Fruit fly (Drosophila melanogaster) whole organism, pupa: Measurements from ENCODE around the gene CG13842.

Experiments used
- CG10348 ChIP-seq: fragments of 200-800 bp; sonication (Bioruptor generic); IDR thresholded peaks from 2 replicates; pipeline ENCODE4 v1.3.6; 2022; ENCODE audit warnings: missing biosample characterization, missing genetic modification characterization
- CG12605 ChIP-seq: fragments of 200-800 bp; sonication (Bioruptor generic); IDR thresholded peaks from 2 replicates; pipeline ENCODE4 v1.3.6; 2022; ENCODE audit warnings: missing biosample characterization, missing genetic modification characterization
- CG13204 ChIP-seq: fragments of 200-800 bp; sonication (Bioruptor generic); optimal IDR thresholded peaks from 2 replicates; lab custom pipeline; 2018; ENCODE audit warnings: missing biosample characterization, mild to moderate bottlenecking, missing genetic modification characterization, moderate library complexity
- CG14655 ChIP-seq: fragments of 200-800 bp; sonication (Bioruptor generic); optimal IDR thresholded peaks from 3 replicates; lab custom pipeline; 2017; ENCODE audit warnings: mild to moderate bottlenecking, missing biosample characterization, missing genetic modification reagents, missing genetic modification characterization
- CG15710 ChIP-seq: fragments of 200-800 bp; sonication (Bioruptor generic); optimal IDR thresholded peaks from 2 replicates; lab custom pipeline; 2018; ENCODE audit warnings: missing biosample characterization, mild to moderate bottlenecking, missing genetic modification characterization, moderate library complexity
- CG17806 ChIP-seq: fragments of 200-800 bp; sonication (Bioruptor generic); optimal IDR thresholded peaks from 2 replicates; lab custom pipeline; 2018; ENCODE audit warnings: missing biosample characterization, mild to moderate bottlenecking, missing genetic modification characterization, moderate library complexity
- CG32121 ChIP-seq: fragments of 200-800 bp; sonication (Bioruptor generic); IDR thresholded peaks from 2 replicates; pipeline ENCODE4 v1.3.6; 2022; ENCODE audit warnings: missing biosample characterization, missing genetic modification characterization
- CG34367 ChIP-seq: fragments of 200-800 bp; sonication (Bioruptor generic); optimal IDR thresholded peaks from 2 replicates; lab custom pipeline; 2018; ENCODE audit warnings: missing biosample characterization, mild to moderate bottlenecking, missing genetic modification characterization
- CG4496 ChIP-seq: fragments of 200-800 bp; sonication (Bioruptor generic); IDR thresholded peaks from 3 replicates; pipeline ENCODE4 v1.3.6; 2022; ENCODE audit warnings: missing biosample characterization, missing genetic modification characterization
- CG8159 ChIP-seq: fragments of 200-800 bp; sonication (Bioruptor generic); optimal IDR thresholded peaks from 3 replicates; lab custom pipeline; 2018; ENCODE audit warnings: missing biosample characterization, mild to moderate bottlenecking, missing genetic modification characterization, moderate library complexity
- CG8301 ChIP-seq: fragments of 200-800 bp; sonication (Bioruptor generic); optimal IDR thresholded peaks from 2 replicates; lab custom pipeline; 2018; ENCODE audit warnings: missing biosample characterization, mild to moderate bottlenecking, missing genetic modification characterization
- CG9948 ChIP-seq: fragments of 200-800 bp; sonication (Bioruptor generic); optimal IDR thresholded peaks from 2 replicates; lab custom pipeline; 2018; ENCODE audit warnings: missing biosample characterization, mild to moderate bottlenecking, missing genetic modification characterization, moderate library complexity
- D1 ChIP-seq: fragments of 200-800 bp; sonication (Bioruptor generic); optimal IDR thresholded peaks from 2 replicates; lab custom pipeline; 2018; ENCODE audit warnings: missing biosample characterization, mild to moderate bottlenecking, missing genetic modification characterization, moderate library complexity
- EcR ChIP-seq: fragments of 200-800 bp; sonication (Bioruptor generic); optimal IDR thresholded peaks from 3 replicates; lab custom pipeline; 2019; ENCODE audit warnings: missing biosample characterization, missing genetic modification characterization, mild to moderate bottlenecking, moderate library complexity, missing genetic modification reagents
- Ets98B ChIP-seq: fragments of 200-800 bp; sonication (Bioruptor generic); IDR thresholded peaks from 2 replicates; pipeline ENCODE4 v1.3.6; 2022; ENCODE audit warnings: missing biosample characterization, missing genetic modification characterization
- Pif1A ChIP-seq: fragments of 200-800 bp; sonication (Bioruptor generic); optimal IDR thresholded peaks from 3 replicates; lab custom pipeline; 2016; ENCODE audit warnings: missing biosample characterization, missing genetic modification characterization
- Pif1B ChIP-seq: fragments of 200-800 bp; sonication (Bioruptor generic); optimal IDR thresholded peaks from 3 replicates; lab custom pipeline; 2016; ENCODE audit warnings: missing biosample characterization, missing genetic modification characterization
- Snoo ChIP-seq: fragments of 200-800 bp; sonication (Bioruptor generic); optimal IDR thresholded peaks from 3 replicates; lab custom pipeline; 2017; ENCODE audit warnings: missing biosample characterization, mild to moderate bottlenecking, missing genetic modification characterization, inconsistent platforms
- fd96Ca ChIP-seq: fragments of 200-800 bp; sonication (Bioruptor generic); IDR thresholded peaks from 3 replicates; pipeline ENCODE4 v1.3.6; 2022; ENCODE audit warnings: missing biosample characterization, missing genetic modification characterization
- gl ChIP-seq: fragments of 200-800 bp; sonication (Bioruptor generic); optimal IDR thresholded peaks from 2 replicates; lab custom pipeline; 2018; ENCODE audit warnings: missing biosample characterization, mild to moderate bottlenecking, missing genetic modification characterization
- rn ChIP-seq: fragments of 200-800 bp; sonication (Bioruptor generic); IDR thresholded peaks from 2 replicates; pipeline ENCODE4 v1.3.6; 2022; ENCODE audit warnings: missing biosample characterization, missing genetic modification characterization

The CG13842 gene

DNA sequence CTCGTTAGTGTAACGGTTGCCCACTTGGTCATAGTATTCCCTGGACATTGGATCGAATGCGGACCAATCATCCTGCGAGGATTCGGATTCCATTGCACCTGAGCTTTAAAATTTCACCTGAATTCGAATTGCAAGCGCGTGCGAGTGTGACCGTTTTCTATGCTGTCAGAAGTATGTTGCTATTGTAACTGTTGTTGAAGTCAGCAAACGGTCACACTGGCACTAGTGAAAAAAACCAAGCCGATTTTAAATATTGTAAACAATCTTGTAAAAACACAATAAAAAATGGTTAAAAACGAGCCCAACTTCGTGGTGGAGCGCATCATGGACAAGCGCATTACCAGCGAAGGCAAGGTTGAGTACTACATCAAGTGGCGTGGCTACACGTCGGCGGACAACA is 38.4 kb upstream of the CG13842 start, which contains the start of the genes vret and HP1c:
Gene vret (minus strand): TSS at position 150 of the 400 bp plus-strand sequence.
Gene HP1c (plus strand): TSS at position 189 of the 400 bp plus-strand sequence.
- TF ChIP-seq CG8159 (tag; lab: Kevin White, UChicago) (no peak), CG9948 (tag; lab: Kevin White, UChicago) (no peak), CG34367 (no peak), CG8301 (tag; lab: Kevin White, UChicago) (no peak), D1 (tag; lab: Kevin White, UChicago) (no peak), CG15710 (no peak), EcR (GFP tag; lab: Kevin White, UChicago) (no peak), CG4496 (no peak), rn (GFP tag; lab: Robert Waterston, UW) (no peak), CG14655 (GFP tag; lab: Kevin White, UChicago) (no peak), CG12605 (no peak), CG13204 (no peak), gl (no peak), Ets98B (GFP tag; lab: Robert Waterston, UW) (no peak), CG10348 (no peak), CG17806 (tag; lab: Kevin White, UChicago) (no peak), fd96Ca (GFP tag; lab: Robert Waterston, UW) (no peak)

DNA sequence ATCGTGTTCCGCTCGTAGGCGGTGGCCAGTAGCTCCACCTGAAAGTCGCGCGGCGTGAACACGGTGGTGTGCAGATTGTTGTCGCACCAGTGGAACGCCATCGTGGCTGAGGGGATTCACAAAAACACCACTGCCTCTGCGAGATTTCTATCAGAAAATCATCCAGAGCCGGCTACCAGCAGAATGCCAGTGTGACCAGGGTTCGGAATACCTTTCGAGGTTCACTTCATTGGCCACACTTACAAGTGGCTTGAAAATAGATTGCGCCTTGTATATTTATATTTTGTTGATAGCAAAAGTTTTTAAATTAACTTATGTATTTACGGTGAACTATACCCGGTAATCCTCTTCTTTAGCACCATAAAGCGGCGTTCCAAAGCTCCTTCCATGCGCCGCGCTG is 33.9 kb upstream of the CG13842 start, which contains the start of the genes Dcr-1 and CG6985:
Gene Dcr-1 (minus strand): TSS at position 162 of the 400 bp plus-strand sequence.
Gene CG6985 (plus strand): TSS at position 221 of the 400 bp plus-strand sequence.
- no peak for TF ChIP-seq gl
- TF ChIP-seq CG8301 (tag; lab: Kevin White, UChicago) = no peak
- no peak for TF ChIP-seq CG15710
- no peak for TF ChIP-seq CG4496
- TF ChIP-seq CG13204 = no peak
- no peak for TF ChIP-seq CG14655 (GFP tag; lab: Kevin White, UChicago)
- TF ChIP-seq CG10348 = no peak
- no peak for TF ChIP-seq rn (GFP tag; lab: Robert Waterston, UW)
- TF ChIP-seq CG32121 (GFP tag; lab: Robert Waterston, UW) = no peak
- no peak for TF ChIP-seq CG9948 (tag; lab: Kevin White, UChicago)
- TF ChIP-seq, all 21 proteins: peak for 0

DNA sequence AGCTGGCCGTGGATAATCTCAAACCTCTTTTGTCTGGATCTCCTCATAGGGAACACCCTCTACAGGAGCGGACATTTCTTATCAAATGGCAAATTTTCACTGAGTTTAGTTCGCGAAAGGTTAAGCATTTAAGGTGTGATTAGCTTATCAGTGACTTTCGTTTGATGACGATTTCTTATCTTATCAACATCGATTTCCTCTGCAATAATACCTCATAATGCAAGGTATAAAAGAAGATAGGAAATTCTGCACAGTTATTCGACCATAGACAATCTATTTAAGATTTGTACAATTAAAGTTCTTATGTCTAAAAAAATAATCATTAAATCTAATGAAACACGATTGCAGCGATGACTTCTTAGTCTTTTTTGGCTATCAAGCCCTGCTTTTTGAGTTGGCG is 26.7 kb upstream of the CG13842 start, which contains the start of gene Takl2:
Gene Takl2 (minus strand): TSS at position 101 of the 400 bp plus-strand sequence.
- TF ChIP-seq Snoo = no peak
- no peak for TF ChIP-seq Pif1A (GFP tag; lab: Kevin White, UChicago)
- no peak for TF ChIP-seq CG14655 (GFP tag; lab: Kevin White, UChicago)
- no peak for TF ChIP-seq CG17806 (tag; lab: Kevin White, UChicago)
- TF ChIP-seq CG12605 = no peak
- no peak for TF ChIP-seq CG13204
- TF ChIP-seq, all 21 proteins: peak for 0

DNA sequence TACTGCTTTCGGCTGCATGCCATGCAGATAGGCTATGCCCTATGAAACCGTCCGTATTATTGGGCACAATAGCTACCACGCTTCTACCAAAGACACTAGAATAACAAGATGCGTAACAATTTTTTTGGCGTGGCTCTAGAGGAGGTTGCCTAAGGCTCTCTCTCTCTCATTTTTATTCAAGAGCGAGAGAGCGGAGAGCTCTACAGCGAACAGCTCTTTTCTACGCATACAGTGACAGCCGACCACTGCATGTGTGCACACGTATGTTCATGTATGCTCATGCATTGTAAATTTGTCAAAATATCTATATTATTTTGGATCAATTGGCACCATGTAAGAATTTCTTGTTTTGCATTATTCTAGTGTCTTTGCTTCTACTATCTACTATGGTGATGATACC is 25.9 kb upstream of the CG13842 start:
- TF ChIP-seq CG12605 = no peak
- no peak for TF ChIP-seq Pif1B (GFP tag; lab: Kevin White, UChicago)
- no peak for TF ChIP-seq D1 (tag; lab: Kevin White, UChicago)
- no peak for TF ChIP-seq gl
- no peak for TF ChIP-seq CG4496
- TF ChIP-seq CG32121 (GFP tag; lab: Robert Waterston, UW) = no peak
- no peak for TF ChIP-seq Snoo
- no peak for TF ChIP-seq CG8301 (tag; lab: Kevin White, UChicago)
- no peak for TF ChIP-seq CG13204
- TF ChIP-seq CG17806 (tag; lab: Kevin White, UChicago) = no peak
- no peak for TF ChIP-seq rn (GFP tag; lab: Robert Waterston, UW)
- no peak for TF ChIP-seq CG15710
- no peak for TF ChIP-seq Ets98B (GFP tag; lab: Robert Waterston, UW)
- no peak for TF ChIP-seq Pif1A (GFP tag; lab: Kevin White, UChicago)

DNA sequence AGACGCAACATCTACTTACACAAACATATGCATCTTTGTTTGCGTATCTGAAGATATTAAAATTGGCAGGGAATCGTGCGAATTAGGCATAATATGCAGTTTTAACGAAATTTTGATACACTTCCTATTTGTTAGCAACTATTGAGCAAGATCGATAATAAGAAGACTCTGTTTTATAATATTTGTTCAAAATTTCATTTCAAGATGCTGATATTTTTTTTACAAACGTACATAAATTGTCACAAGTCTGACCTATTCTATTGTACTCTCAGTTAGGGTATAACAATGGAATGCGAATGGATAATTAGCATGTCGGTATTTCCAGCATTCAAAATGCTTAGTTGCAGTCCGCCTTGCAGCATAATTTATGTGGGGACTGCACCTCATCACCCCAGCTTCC is 20.8 kb upstream of the CG13842 start:
- TF ChIP-seq Pif1B (GFP tag; lab: Kevin White, UChicago) (no peak), gl (no peak), CG8301 (tag; lab: Kevin White, UChicago) (peak; percentile 64), Ets98B (GFP tag; lab: Robert Waterston, UW) (peak; percentile 70), D1 (tag; lab: Kevin White, UChicago) (no peak), EcR (GFP tag; lab: Kevin White, UChicago) (no peak), fd96Ca (GFP tag; lab: Robert Waterston, UW) (no peak), Snoo (no peak), CG4496 (peak; percentile 80), rn (GFP tag; lab: Robert Waterston, UW) (0 out of 2 replicates have a peak, but pooled peaks have one; percentile 6), CG34367 (peak; percentile 31), CG9948 (tag; lab: Kevin White, UChicago) (peak; percentile 53), CG32121 (GFP tag; lab: Robert Waterston, UW) (peak; percentile 51; the same call in 1 of the 2 replicates), CG13204 (no peak), CG15710 (no peak), CG10348 (no peak), Pif1A (GFP tag; lab: Kevin White, UChicago) (no peak), CG8159 (tag; lab: Kevin White, UChicago) (no peak), CG12605 (peak; percentile 55; the same call in 1 of the 2 replicates), CG14655 (GFP tag; lab: Kevin White, UChicago) (no peak), CG17806 (tag; lab: Kevin White, UChicago) (peak; percentile 27)

DNA sequence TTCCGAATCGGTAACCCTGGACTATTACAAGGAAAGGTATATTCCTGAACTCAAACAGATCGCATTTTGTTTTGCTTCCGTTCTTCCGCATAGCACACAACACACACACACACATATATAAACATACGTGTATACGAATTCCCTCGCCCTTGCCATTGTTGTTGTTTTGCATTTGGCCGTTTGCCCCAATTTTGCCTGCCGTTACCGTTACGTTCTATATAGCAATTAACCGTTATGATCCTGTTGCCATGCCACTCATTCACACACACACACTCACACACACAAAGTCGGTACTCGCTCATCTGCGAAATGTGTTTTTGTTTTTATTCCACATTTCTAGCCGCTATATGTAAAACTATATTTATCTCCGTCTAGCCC is 20.4 kb upstream of the CG13842 start:
- TF ChIP-seq CG9948 (tag; lab: Kevin White, UChicago) (no peak), CG32121 (GFP tag; lab: Robert Waterston, UW) (no peak), Snoo (no peak), CG15710 (no peak), CG34367 (no peak), CG8159 (tag; lab: Kevin White, UChicago) (no peak), EcR (GFP tag; lab: Kevin White, UChicago) (no peak), CG17806 (tag; lab: Kevin White, UChicago) (no peak), CG8301 (tag; lab: Kevin White, UChicago) (no peak), D1 (tag; lab: Kevin White, UChicago) (no peak), CG4496 (no peak), CG14655 (GFP tag; lab: Kevin White, UChicago) (no peak), CG10348 (no peak), fd96Ca (GFP tag; lab: Robert Waterston, UW) (no peak), Pif1A (GFP tag; lab: Kevin White, UChicago) (no peak), Ets98B (GFP tag; lab: Robert Waterston, UW) (no peak)
